Fruit fly (Drosophila melanogaster) whole organism, wandering third instar larva: ENCODE measurements around the gene Pcif1.
A peak's percentile ranks its signal among the peaks of the same experiment; 100 is the strongest.

Source experiments
- Abd-B ChIP-seq: fragments of >200 bp; optimal IDR thresholded peaks from 2 replicates; lab custom pipeline; 2017; ENCODE audit warnings: missing biosample characterization, missing genetic modification characterization
- CG32264 ChIP-seq: fragments of 200-800 bp; sonication (Bioruptor generic); optimal IDR thresholded peaks from 2 replicates; lab custom pipeline; 2016; ENCODE audit warnings: missing biosample characterization, missing genetic modification characterization
- CG9705 ChIP-seq: fragments of 200-800 bp; sonication (Bioruptor generic); optimal IDR thresholded peaks from 2 replicates; lab custom pipeline; 2018; ENCODE audit warnings: missing biosample characterization, mild to moderate bottlenecking, missing genetic modification characterization
- CrebA ChIP-seq: fragments of 200-800 bp; sonication (Bioruptor generic); optimal IDR thresholded peaks from 2 replicates; lab custom pipeline; 2016; ENCODE audit warnings: missing biosample characterization, mild to moderate bottlenecking, missing genetic modification characterization, borderline replicate concordance
- Dfd ChIP-seq: fragments of >200 bp; optimal IDR thresholded peaks from 2 replicates; lab custom pipeline; 2017; ENCODE audit warnings: missing biosample characterization, missing genetic modification characterization
- Dif ChIP-seq: fragments of 200-275, 200-300 bp; sonication (Bioruptor generic); optimal IDR thresholded peaks from 2 replicates; lab custom pipeline; 2018; ENCODE audit warnings: missing biosample characterization, missing genetic modification characterization; ENCODE audit not compliant: partially characterized antibody
- GATAd ChIP-seq: sonication (Bioruptor generic); optimal IDR thresholded peaks from 2 replicates; lab custom pipeline; 2016; ENCODE audit warnings: missing biosample characterization, missing genetic modification characterization
- HLH106 ChIP-seq: fragments of 200-800 bp; optimal IDR thresholded peaks from 3 replicates; lab custom pipeline; 2019; ENCODE audit warnings: missing biosample characterization, mild to moderate bottlenecking, missing genetic modification characterization, moderate library complexity
- Hnf4 ChIP-seq: fragments of 200-800 bp; sonication (Bioruptor generic); optimal IDR thresholded peaks from 2 replicates; lab custom pipeline; 2016; ENCODE audit warnings: missing biosample characterization, mild to moderate bottlenecking, missing genetic modification characterization
- Hr78 ChIP-seq: fragments of >200 bp; optimal IDR thresholded peaks from 2 replicates; lab custom pipeline; 2017; ENCODE audit warnings: missing biosample characterization, missing genetic modification characterization
- Hr83 ChIP-seq: fragments of 200-300 bp; sonication (Bioruptor generic); optimal IDR thresholded peaks from 2 replicates; lab custom pipeline; 2016; ENCODE audit warnings: missing biosample characterization, mild to moderate bottlenecking, missing genetic modification characterization, moderate library complexity; ENCODE audit not compliant: poor library complexity, severe bottlenecking
- Jra ChIP-seq: sonication (Bioruptor generic); optimal IDR thresholded peaks from 2 replicates; lab custom pipeline; 2016; ENCODE audit warnings: missing biosample characterization, missing genetic modification characterization
- Mio ChIP-seq: sonication (Bioruptor generic); optimal IDR thresholded peaks from 2 replicates; lab custom pipeline; 2016; ENCODE audit warnings: missing biosample characterization, missing genetic modification characterization
- N ChIP-seq: fragments of >200 bp; optimal IDR thresholded peaks from 2 replicates; lab custom pipeline; 2018; ENCODE audit warnings: missing biosample characterization, missing external identifiers, missing genetic modification characterization
- OdsH ChIP-seq: fragments of 200-800 bp; sonication (Bioruptor generic); optimal IDR thresholded peaks from 2 replicates; lab custom pipeline; 2016; ENCODE audit warnings: missing biosample characterization, mild to moderate bottlenecking, missing genetic modification characterization
- Rel ChIP-seq, 2 experiments: fragments of 200-800 bp; sonication (Bioruptor generic) in 1 of 2; optimal IDR thresholded peaks; 2 replicates in 1 of 2; 3 replicates in 1 of 2; lab custom pipeline; 2016 to 2019; ENCODE audit warnings: mild to moderate bottlenecking in 2 of 2, missing biosample characterization in 2 of 2, missing genetic modification characterization in 2 of 2, moderate library complexity in 1 of 2
- Sp1 ChIP-seq: fragments of 200-800 bp; sonication (Bioruptor generic); optimal IDR thresholded peaks from 3 replicates; lab custom pipeline; 2019; ENCODE audit warnings: missing biosample characterization, mild to moderate bottlenecking, missing genetic modification characterization, moderate library complexity
- Vsx2 ChIP-seq: fragments of 200-300, 225-300 bp; sonication (Bioruptor generic); optimal IDR thresholded peaks from 2 replicates; lab custom pipeline; 2018; ENCODE audit warnings: missing biosample characterization, missing genetic modification characterization; ENCODE audit not compliant: partially characterized antibody
- br ChIP-seq: fragments of 200-800 bp; sonication (Bioruptor generic); optimal IDR thresholded peaks from 2 replicates; lab custom pipeline; 2016; ENCODE audit warnings: missing biosample characterization, missing genetic modification characterization
- brk ChIP-seq: fragments of 200-800 bp; sonication (Bioruptor generic); optimal IDR thresholded peaks from 2 replicates; lab custom pipeline; 2016; ENCODE audit warnings: missing biosample characterization, mild to moderate bottlenecking, missing genetic modification characterization
- dl ChIP-seq, 2 experiments: fragments of 175-275, 200-275 bp in 1 of 2; fragments of 200-275 bp in 1 of 2; sonication (Bioruptor generic); optimal IDR thresholded peaks; lab custom pipeline; 2018; ENCODE audit warnings: mild to moderate bottlenecking in 2 of 2, missing biosample characterization in 2 of 2, missing genetic modification characterization in 2 of 2, moderate library complexity in 2 of 2; ENCODE audit not compliant: partially characterized antibody in 2 of 2, insufficient read depth in 1 of 2
- dmrt93B ChIP-seq: fragments of 200-800 bp; sonication (Bioruptor generic); optimal IDR thresholded peaks from 2 replicates; lab custom pipeline; 2018; ENCODE audit warnings: missing biosample characterization, mild to moderate bottlenecking, missing genetic modification characterization
- dsf ChIP-seq: sonication (Bioruptor generic); optimal IDR thresholded peaks from 2 replicates; lab custom pipeline; 2016; ENCODE audit warnings: missing biosample characterization, missing genetic modification characterization, borderline replicate concordance
- ey ChIP-seq: fragments of 200-800 bp; sonication (Bioruptor generic); optimal IDR thresholded peaks from 2 replicates; lab custom pipeline; 2016; ENCODE audit warnings: missing biosample characterization, missing genetic modification characterization
- foxo ChIP-seq, 2 experiments: fragments of 200-800 bp; sonication (Bioruptor generic); optimal IDR thresholded peaks; 2 replicates in 1 of 2; 3 replicates in 1 of 2; lab custom pipeline; 2016 to 2017; ENCODE audit warnings: missing biosample characterization in 2 of 2, missing genetic modification characterization in 2 of 2
- jim ChIP-seq: fragments of 175-275, 200-325 bp; sonication (Bioruptor generic); optimal IDR thresholded peaks from 2 replicates; lab custom pipeline; 2016; ENCODE audit warnings: missing biosample characterization, mild to moderate bottlenecking, missing genetic modification characterization
- lola ChIP-seq: fragments of >200 bp; optimal IDR thresholded peaks from 2 replicates; lab custom pipeline; 2017; ENCODE audit warnings: missing biosample characterization, missing genetic modification characterization
- pan ChIP-seq: fragments of >200 bp; optimal IDR thresholded peaks from 2 replicates; lab custom pipeline; 2017
- psq ChIP-seq: fragments of 200-800 bp; sonication (Bioruptor generic); optimal IDR thresholded peaks from 3 replicates; lab custom pipeline; 2017; ENCODE audit warnings: missing biosample characterization, mild to moderate bottlenecking, missing genetic modification characterization, moderate library complexity
- rgr ChIP-seq: fragments of 200-800 bp; sonication (Bioruptor generic); optimal IDR thresholded peaks from 3 replicates; lab custom pipeline; 2016; ENCODE audit warnings: missing biosample characterization, mild to moderate bottlenecking, missing genetic modification characterization
- sage ChIP-seq: fragments of 200-800 bp; sonication (Bioruptor generic); optimal IDR thresholded peaks from 2 replicates; lab custom pipeline; 2016; ENCODE audit warnings: missing biosample characterization, mild to moderate bottlenecking, missing genetic modification characterization
- sv ChIP-seq: fragments of 200-800 bp; sonication (Bioruptor generic); optimal IDR thresholded peaks from 3 replicates; lab custom pipeline; 2016; ENCODE audit warnings: missing biosample characterization, missing genetic modification characterization
- tai ChIP-seq: sonication (Bioruptor generic); optimal IDR thresholded peaks from 2 replicates; lab custom pipeline; 2016; ENCODE audit warnings: missing biosample characterization, missing genetic modification characterization
- usp ChIP-seq: fragments of >200 bp; optimal IDR thresholded peaks from 2 replicates; lab custom pipeline; 2017; ENCODE audit warnings: missing biosample characterization, missing genetic modification characterization
- woc ChIP-seq: sonication (Bioruptor generic); optimal IDR thresholded peaks from 2 replicates; lab custom pipeline; 2016; ENCODE audit warnings: missing biosample characterization, mild to moderate bottlenecking, missing genetic modification characterization

Gene Pcif1

DNA sequence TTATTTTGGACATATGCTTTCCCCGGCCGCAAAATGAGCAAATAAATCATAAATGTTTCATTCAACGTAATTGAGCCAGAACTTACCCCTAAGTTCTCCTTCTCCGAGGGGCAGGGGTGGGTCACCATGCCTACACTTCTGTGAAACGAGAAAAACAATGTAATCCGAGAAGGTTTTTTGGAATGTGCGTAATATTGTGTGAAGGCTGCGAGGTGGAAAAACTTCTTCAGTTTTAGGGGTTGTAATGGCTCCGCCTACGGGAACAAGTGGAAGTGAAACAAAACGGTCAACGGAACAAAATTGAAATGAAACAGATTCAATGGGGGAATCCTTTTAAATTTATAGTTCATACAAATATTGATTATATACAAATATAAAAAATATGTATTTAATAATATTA is 10.8 kb upstream of the Pcif1 start:
- TF ChIP-seq OdsH (GFP tag; lab: Kevin White, UChicago) (no peak), dsf (GFP tag; lab: Kevin White, UChicago) (no peak), tai (no peak), Hr78 (GFP tag; lab: Kevin White, UChicago) (no peak), Mio (GFP tag; lab: Kevin White, UChicago) (no peak), Vsx2 (GFP tag; lab: Kevin White, UChicago) (no peak)

DNA sequence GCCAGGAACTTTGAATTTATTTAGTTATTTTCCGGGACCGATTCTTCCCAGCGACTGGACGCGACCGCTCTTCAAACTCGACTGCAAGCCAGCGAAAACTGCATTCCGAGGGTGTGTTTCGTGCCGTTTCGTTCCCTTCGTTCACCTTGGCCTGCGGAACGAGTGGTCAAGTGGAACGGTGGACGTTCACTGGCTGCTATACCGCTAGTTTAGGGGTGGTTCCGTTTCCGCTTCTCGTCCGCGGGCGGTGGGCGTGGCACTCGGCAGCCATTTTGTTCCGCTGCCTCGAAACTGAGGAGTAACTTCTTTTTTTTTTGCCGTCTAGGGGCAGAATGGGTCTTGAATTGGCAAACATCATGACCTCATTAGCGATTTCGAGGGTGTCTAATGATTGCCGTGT is 6.7 kb upstream of the Pcif1 start, which contains the start of gene Six4:
TSS of gene Six4 (minus strand) at position 85 of the 400 bp plus-strand sequence.
- TF ChIP-seq Hr83 (GFP tag; lab: Kevin White, UChicago) (no peak), CG9705 (GFP tag; lab: Kevin White, UChicago) (no peak), OdsH (GFP tag; lab: Kevin White, UChicago) (no peak), Jra (GFP tag; lab: Kevin White, UChicago) (no peak), rgr (GFP tag; lab: Kevin White, UChicago) (no peak), woc (no peak), sv (no peak), dsf (GFP tag; lab: Kevin White, UChicago) (no peak), CrebA (GFP tag; lab: Kevin White, UChicago) (no peak), Abd-B (GFP tag; lab: Kevin White, UChicago) (no peak), ey (GFP tag; lab: Kevin White, UChicago) (no peak)

DNA sequence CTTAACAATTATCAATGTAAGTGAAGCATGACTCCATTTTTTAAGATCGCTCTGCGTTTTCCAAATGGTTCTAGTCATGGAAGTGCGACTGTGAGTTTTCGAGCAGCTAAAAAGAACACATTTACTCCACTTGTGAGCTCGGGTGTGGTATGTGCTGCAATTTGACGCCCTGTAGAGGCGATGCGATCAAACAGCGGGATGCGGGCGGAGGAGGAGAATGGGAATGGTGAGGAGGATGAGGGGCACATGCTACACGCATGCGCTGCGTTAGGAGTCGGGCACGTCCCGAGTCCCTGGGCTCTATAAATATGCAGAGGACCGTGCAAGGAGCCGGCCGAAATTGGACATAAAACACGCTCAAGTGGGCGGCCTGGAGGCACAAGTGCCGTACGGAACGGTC is 3.3 kb upstream of the Pcif1 start:
- TF ChIP-seq HLH106 (tag; lab: Kevin White, UChicago) = no peak
- no peak for TF ChIP-seq lola (GFP tag; lab: Kevin White, UChicago)
- TF ChIP-seq usp (GFP tag; lab: Kevin White, UChicago) = no peak
- no peak for TF ChIP-seq rgr (GFP tag; lab: Kevin White, UChicago)
- no peak for TF ChIP-seq brk
- TF ChIP-seq tai = no peak
- no peak for TF ChIP-seq Hnf4
- TF ChIP-seq Vsx2 (GFP tag; lab: Kevin White, UChicago) = no peak
- no peak for TF ChIP-seq psq
- TF ChIP-seq Rel (GFP tag; optimal IDR thresholded peaks at IDR 0.05; lab: Kevin White, UChicago) = no peak
- no peak for TF ChIP-seq Rel (tag; optimal IDR thresholded peaks at IDR 0.05; lab: Kevin White, UChicago)
- TF ChIP-seq jim = no peak
- TF ChIP-seq GATAd (GFP tag; lab: Kevin White, UChicago) = no peak
- TF ChIP-seq OdsH (GFP tag; lab: Kevin White, UChicago) = no peak
- TF ChIP-seq N (GFP tag; lab: Kevin White, UChicago) = no peak
- TF ChIP-seq Sp1 (GFP tag; lab: Kevin White, UChicago) = no peak
- TF ChIP-seq Dif (GFP tag; lab: Kevin White, UChicago) = no peak
- no peak for TF ChIP-seq Abd-B (GFP tag; lab: Kevin White, UChicago)

DNA sequence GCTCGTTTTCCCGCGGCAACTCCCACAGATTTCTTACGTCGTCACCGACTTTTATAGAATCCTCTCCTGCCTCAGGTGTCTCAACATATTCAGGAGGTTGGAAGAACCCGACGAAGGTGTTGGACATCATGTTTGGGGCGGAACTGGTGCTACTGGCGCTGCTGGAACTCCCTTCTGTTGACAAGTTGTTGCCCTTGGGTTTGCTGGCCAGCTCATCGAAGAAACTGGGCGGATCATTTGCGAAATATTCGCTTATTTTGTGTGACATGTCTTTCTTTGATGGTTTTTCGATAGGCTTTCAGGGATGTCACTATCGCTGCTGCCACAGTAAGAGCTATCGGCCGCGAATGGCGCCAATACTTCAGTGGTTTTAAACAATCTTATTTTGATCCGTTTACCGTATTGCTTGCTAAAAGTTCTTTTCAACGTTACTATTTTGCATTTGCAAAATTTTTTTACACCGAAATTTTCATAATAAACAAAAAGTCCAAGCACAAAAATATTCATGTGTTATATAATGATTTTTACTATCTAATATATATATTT is 1.9 kb upstream of the Pcif1 start, which contains the start of gene CG11396:
TSS of gene CG11396 (minus strand) at position 303 of the 546 bp plus-strand sequence.
- no peak for TF ChIP-seq br (GFP tag; lab: Kevin White, UChicago)
- peak; percentile 74 for TF ChIP-seq Hr83 (GFP tag; lab: Kevin White, UChicago)
- no peak for TF ChIP-seq ey (GFP tag; lab: Kevin White, UChicago)
- TF ChIP-seq usp (GFP tag; lab: Kevin White, UChicago) = no peak

DNA sequence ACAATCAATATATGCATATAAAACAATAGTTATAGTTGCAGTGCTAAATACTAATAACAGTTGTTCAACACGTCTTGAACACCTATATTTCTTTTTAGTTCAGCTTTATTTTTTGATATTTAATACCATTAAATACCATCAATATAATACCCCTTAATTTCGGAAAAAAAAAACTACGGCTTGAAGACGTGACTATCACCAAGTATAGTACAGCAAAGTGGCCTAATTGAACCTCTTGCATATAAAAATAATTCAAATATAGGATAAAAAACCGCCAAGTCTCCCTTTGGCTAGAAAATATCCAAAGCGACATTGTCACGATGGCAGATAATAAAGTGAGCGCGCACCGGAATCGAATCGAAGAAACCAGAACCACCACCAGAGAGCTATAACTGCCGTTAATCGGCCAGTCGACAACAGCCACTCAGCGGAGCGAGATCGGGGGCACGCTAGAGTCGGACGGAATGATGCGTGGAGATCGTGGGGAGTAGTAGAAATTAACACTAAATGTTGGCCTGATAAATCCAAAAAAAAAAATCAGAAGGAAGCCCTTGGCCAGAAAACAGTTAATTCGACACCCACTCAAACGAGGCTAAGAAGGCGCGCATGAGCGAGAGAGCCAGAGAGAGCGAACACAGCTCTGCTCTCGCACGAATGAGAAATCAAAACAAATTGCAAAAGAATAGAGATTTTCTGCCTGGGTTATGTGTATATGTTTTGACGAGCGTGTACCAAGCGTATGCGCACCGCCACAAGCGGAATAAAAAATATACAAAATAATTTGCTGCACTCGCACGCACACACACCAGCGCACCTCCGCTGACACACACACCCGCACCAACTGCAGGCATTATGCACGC is 955 bp downstream of the Pcif1 start:
- no peak for TF ChIP-seq pan (lab: Kevin White, UChicago)
- no peak for TF ChIP-seq Rel (GFP tag; optimal IDR thresholded peaks at IDR 0.05; lab: Kevin White, UChicago)
- TF ChIP-seq Rel (tag; optimal IDR thresholded peaks at IDR 0.05; lab: Kevin White, UChicago) = peak; percentile 16
- TF ChIP-seq Hnf4 = no peak
- TF ChIP-seq CG32264 (GFP tag; lab: Kevin White, UChicago) = no peak
- no peak for TF ChIP-seq dsf (GFP tag; lab: Kevin White, UChicago)
- peak; percentile 56 for TF ChIP-seq sage (GFP tag; lab: Kevin White, UChicago)
- no peak for TF ChIP-seq jim
- peak; percentile 33 for TF ChIP-seq ey (GFP tag; lab: Kevin White, UChicago)
- TF ChIP-seq woc = peak; percentile 87
- peak; percentile 15 for TF ChIP-seq rgr (GFP tag; lab: Kevin White, UChicago)
- TF ChIP-seq Dfd (GFP tag; lab: Kevin White, UChicago) = no peak
- TF ChIP-seq sv = peak; percentile 39
- peak; percentile 90 to 92 for TF ChIP-seq dl (GFP tag; optimal IDR thresholded peaks at IDR 0.05; lab: Kevin White, UChicago; ENCODE audit: insufficient read depth in 1 of 2, partially characterized antibody in 2 of 2)
- no peak for TF ChIP-seq dmrt93B (GFP tag; lab: Kevin White, UChicago)
- TF ChIP-seq Jra (GFP tag; lab: Kevin White, UChicago) = peak; percentile 57
- TF ChIP-seq Mio (GFP tag; lab: Kevin White, UChicago) = no peak
- TF ChIP-seq br (GFP tag; lab: Kevin White, UChicago) = no peak
- TF ChIP-seq tai = no peak
- no peak for TF ChIP-seq Vsx2 (GFP tag; lab: Kevin White, UChicago)
- peak; percentile 93 for TF ChIP-seq Dif (GFP tag; lab: Kevin White, UChicago)
- peak; percentile 88 for TF ChIP-seq psq
- peak in 1 of 2 experiments; percentile 38 for TF ChIP-seq foxo (GFP tag; optimal IDR thresholded peaks at IDR 0.05; lab: Kevin White, UChicago)
- no peak for TF ChIP-seq CrebA (GFP tag; lab: Kevin White, UChicago)
